Fruit fly (Drosophila melanogaster) whole organism, prepupa: ENCODE results near the gene inaF-B.
A peak's percentile ranks its signal among the peaks of the same experiment; 100 is the strongest.

ENCODE experiments used
- Blimp-1 ChIP-seq: fragments of 200-800 bp; sonication (Bioruptor generic); optimal IDR thresholded peaks from 3 replicates; lab custom pipeline; 2017; ENCODE audit warnings: missing biosample characterization, missing genetic modification characterization, mild to moderate bottlenecking, moderate library complexity, missing genetic modification reagents
- CG10669 ChIP-seq: fragments of 200-800 bp; sonication (Bioruptor generic); optimal IDR thresholded peaks from 3 replicates; lab custom pipeline; 2018; ENCODE audit warnings: missing biosample characterization, mild to moderate bottlenecking, missing genetic modification characterization, moderate library complexity
- CG11294 ChIP-seq: fragments of 200-800 bp; sonication (Bioruptor generic); IDR thresholded peaks from 2 replicates; pipeline ENCODE4 v1.3.6; 2022; ENCODE audit warnings: missing biosample characterization, missing genetic modification characterization
- CG11762 ChIP-seq: fragments of 200-800 bp; sonication (Bioruptor generic); optimal IDR thresholded peaks from 3 replicates; lab custom pipeline; 2016; ENCODE audit warnings: missing biosample characterization, missing genetic modification characterization; ENCODE audit not compliant: insufficient read depth
- CG11902 ChIP-seq: fragments of 200-800 bp; sonication (Bioruptor generic); optimal IDR thresholded peaks from 3 replicates; lab custom pipeline; 2016; ENCODE audit warnings: missing biosample characterization, missing genetic modification characterization
- CG15336 ChIP-seq: fragments of 200-800 bp; sonication (Bioruptor generic); IDR thresholded peaks from 2 replicates; pipeline ENCODE4 v1.3.6; 2022; ENCODE audit warnings: missing biosample characterization, missing genetic modification characterization
- CG1621 ChIP-seq: fragments of 200-800 bp; sonication (Bioruptor generic); optimal IDR thresholded peaks from 3 replicates; lab custom pipeline; 2018; ENCODE audit warnings: missing biosample characterization, mild to moderate bottlenecking, missing genetic modification characterization
- CG16779 ChIP-seq: fragments of 200-800 bp; sonication (Bioruptor generic); optimal IDR thresholded peaks from 3 replicates; lab custom pipeline; 2017; ENCODE audit warnings: missing biosample characterization, mild to moderate bottlenecking, missing genetic modification characterization
- CG3032 ChIP-seq: fragments of 200-800 bp; optimal IDR thresholded peaks from 2 replicates; lab custom pipeline; 2019; ENCODE audit warnings: missing biosample characterization, mild to moderate bottlenecking, missing genetic modification characterization, moderate library complexity
- CG31627 ChIP-seq: fragments of 200-800 bp; sonication (Bioruptor generic); optimal IDR thresholded peaks from 3 replicates; lab custom pipeline; 2016; ENCODE audit warnings: missing biosample characterization, missing genetic modification characterization
- CG32006 ChIP-seq: fragments of 200-800 bp; sonication (Bioruptor generic); optimal IDR thresholded peaks from 3 replicates; lab custom pipeline; 2017; ENCODE audit warnings: missing biosample characterization, mild to moderate bottlenecking, missing genetic modification characterization
- CG34406 ChIP-seq: fragments of 200-800 bp; sonication (Bioruptor generic); optimal IDR thresholded peaks from 3 replicates; lab custom pipeline; 2016; ENCODE audit warnings: missing biosample characterization, missing genetic modification characterization
- CG3919 ChIP-seq: fragments of 200-800 bp; sonication (Bioruptor generic); optimal IDR thresholded peaks from 3 replicates; lab custom pipeline; 2016; ENCODE audit warnings: missing biosample characterization, missing genetic modification characterization
- CG4318 ChIP-seq: fragments of 200-800 bp; sonication (Bioruptor generic); optimal IDR thresholded peaks from 3 replicates; lab custom pipeline; 2017; ENCODE audit warnings: missing biosample characterization, mild to moderate bottlenecking, missing genetic modification characterization
- CG6163 ChIP-seq: fragments of 200-800 bp; sonication (Bioruptor generic); IDR thresholded peaks from 3 replicates; pipeline ENCODE4 v1.3.6; 2022; ENCODE audit warnings: missing biosample characterization, missing genetic modification characterization
- CG6276 ChIP-seq: fragments of 200-800 bp; sonication (Bioruptor generic); optimal IDR thresholded peaks from 2 replicates; lab custom pipeline; 2017; ENCODE audit warnings: missing biosample characterization, mild to moderate bottlenecking, missing genetic modification characterization
- CG6792 ChIP-seq: fragments of 200-800 bp; sonication (Bioruptor generic); optimal IDR thresholded peaks from 3 replicates; lab custom pipeline; 2016; ENCODE audit warnings: missing biosample characterization, missing genetic modification characterization
- CG6808 ChIP-seq: fragments of 200-800 bp; sonication (Bioruptor generic); optimal IDR thresholded peaks from 3 replicates; lab custom pipeline; 2017; ENCODE audit warnings: missing biosample characterization, missing genetic modification characterization, mild to moderate bottlenecking, moderate library complexity, missing genetic modification reagents
- CG6854 ChIP-seq: fragments of 200-800 bp; sonication (Bioruptor generic); optimal IDR thresholded peaks from 2 replicates; lab custom pipeline; 2017; ENCODE audit warnings: missing biosample characterization, mild to moderate bottlenecking, missing genetic modification characterization
- CG7368 ChIP-seq: fragments of 200-800 bp; sonication (Bioruptor generic); optimal IDR thresholded peaks from 3 replicates; lab custom pipeline; 2016; ENCODE audit warnings: missing biosample characterization, missing genetic modification characterization
- CG8119 ChIP-seq: fragments of 200-800 bp; sonication (Bioruptor generic); IDR thresholded peaks from 3 replicates; pipeline ENCODE4 v1.3.6; 2022; ENCODE audit warnings: missing biosample characterization, missing genetic modification characterization
- CG8319 ChIP-seq: fragments of 200-800 bp; sonication (Bioruptor generic); optimal IDR thresholded peaks from 3 replicates; lab custom pipeline; 2016; ENCODE audit warnings: missing biosample characterization, missing genetic modification characterization
- CG8632 ChIP-seq: fragments of 200-800 bp; sonication (Bioruptor generic); optimal IDR thresholded peaks from 3 replicates; lab custom pipeline; 2016; ENCODE audit warnings: missing biosample characterization, missing genetic modification characterization
- CG9139 ChIP-seq: fragments of 200-800 bp; sonication (Bioruptor generic); optimal IDR thresholded peaks from 3 replicates; lab custom pipeline; 2017; ENCODE audit warnings: missing biosample characterization, mild to moderate bottlenecking, missing genetic modification characterization
- Eip75B ChIP-seq: fragments of 200-800 bp; sonication (Bioruptor generic); optimal IDR thresholded peaks from 3 replicates; lab custom pipeline; 2016; ENCODE audit warnings: missing biosample characterization, missing genetic modification characterization
- Eip93F ChIP-seq: fragments of 200-800 bp; sonication (Bioruptor generic); optimal IDR thresholded peaks from 2 replicates; lab custom pipeline; 2016; ENCODE audit warnings: missing biosample characterization, mild to moderate bottlenecking, missing genetic modification characterization
- Hr4 ChIP-seq: fragments of 200-800 bp; sonication (Bioruptor generic); optimal IDR thresholded peaks from 3 replicates; lab custom pipeline; 2016; ENCODE audit warnings: missing biosample characterization, missing genetic modification characterization
- Lpt ChIP-seq: fragments of 200-800 bp; sonication (Bioruptor generic); optimal IDR thresholded peaks from 3 replicates; lab custom pipeline; 2016; ENCODE audit warnings: missing biosample characterization, missing genetic modification characterization
- Met ChIP-seq: fragments of 200-800 bp; sonication (Bioruptor generic); optimal IDR thresholded peaks from 3 replicates; lab custom pipeline; 2016; ENCODE audit warnings: missing biosample characterization, missing genetic modification characterization
- Smox ChIP-seq: fragments of 200-800 bp; sonication (Bioruptor generic); optimal IDR thresholded peaks from 3 replicates; lab custom pipeline; 2016; ENCODE audit warnings: missing biosample characterization, missing genetic modification characterization
- Sox102F ChIP-seq: fragments of 200-800 bp; sonication (Bioruptor generic); optimal IDR thresholded peaks from 2 replicates; lab custom pipeline; 2016; ENCODE audit warnings: missing biosample characterization, mild to moderate bottlenecking, missing genetic modification characterization
- Sox15 ChIP-seq: fragments of 200-800 bp; sonication (Bioruptor generic); optimal IDR thresholded peaks from 3 replicates; lab custom pipeline; 2016; ENCODE audit warnings: missing biosample characterization, missing genetic modification characterization
- achi ChIP-seq: fragments of 200-800 bp; sonication (Bioruptor generic); optimal IDR thresholded peaks from 3 replicates; lab custom pipeline; 2016; ENCODE audit warnings: missing biosample characterization, missing genetic modification characterization
- acj6 ChIP-seq: fragments of 200-800 bp; sonication (Bioruptor generic); optimal IDR thresholded peaks from 3 replicates; lab custom pipeline; 2016; ENCODE audit warnings: missing biosample characterization, missing genetic modification characterization
- dac ChIP-seq: fragments of 200-800 bp; sonication (Bioruptor generic); optimal IDR thresholded peaks from 2 replicates; lab custom pipeline; 2017; ENCODE audit warnings: missing biosample characterization, mild to moderate bottlenecking, missing genetic modification characterization
- eg ChIP-seq: fragments of 200-800 bp; sonication (Bioruptor generic); IDR thresholded peaks from 3 replicates; pipeline ENCODE4 v1.3.6; 2022; ENCODE audit warnings: missing biosample characterization, missing genetic modification characterization
- esn ChIP-seq: fragments of 200-800 bp; sonication (Bioruptor generic); optimal IDR thresholded peaks from 2 replicates; lab custom pipeline; 2016; ENCODE audit warnings: missing biosample characterization, mild to moderate bottlenecking, missing genetic modification characterization, moderate library complexity
- fd59A ChIP-seq: fragments of 200-800 bp; sonication (Bioruptor generic); optimal IDR thresholded peaks from 2 replicates; lab custom pipeline; 2017; ENCODE audit warnings: missing biosample characterization, mild to moderate bottlenecking, missing genetic modification characterization, missing genetic modification reagents
- fd85E ChIP-seq: fragments of 200-800 bp; sonication (Bioruptor generic); optimal IDR thresholded peaks from 3 replicates; lab custom pipeline; 2016; ENCODE audit warnings: missing biosample characterization, missing genetic modification characterization
- fkh ChIP-seq: fragments of 200-800 bp; sonication (Bioruptor generic); optimal IDR thresholded peaks from 3 replicates; lab custom pipeline; 2017; ENCODE audit warnings: missing biosample characterization, mild to moderate bottlenecking, missing genetic modification characterization, moderate library complexity
- lz ChIP-seq: fragments of 200-800 bp; sonication (Bioruptor generic); optimal IDR thresholded peaks from 3 replicates; lab custom pipeline; 2016; ENCODE audit warnings: missing biosample characterization, missing genetic modification characterization
- pdm3 ChIP-seq: fragments of 200-800 bp; sonication (Bioruptor generic); optimal IDR thresholded peaks from 3 replicates; lab custom pipeline; 2016; ENCODE audit warnings: missing biosample characterization, missing genetic modification characterization
- salr ChIP-seq, 2 experiments: fragments of 200-800 bp; sonication (Bioruptor generic); optimal IDR thresholded peaks; 3 replicates each; lab custom pipeline; 2016 to 2018; ENCODE audit warnings: missing biosample characterization in 2 of 2, missing genetic modification characterization in 2 of 2, mild to moderate bottlenecking in 1 of 2
- ss ChIP-seq, 2 experiments: fragments of 200-800 bp; sonication (Bioruptor generic); optimal IDR thresholded peaks; 2 replicates in 1 of 2; 3 replicates in 1 of 2; lab custom pipeline; 2017 to 2018; ENCODE audit warnings: mild to moderate bottlenecking in 2 of 2, missing biosample characterization in 2 of 2, missing genetic modification characterization in 2 of 2, moderate library complexity in 1 of 2
- svp ChIP-seq: fragments of 200-800 bp; sonication (Bioruptor generic); peaks from one replicate; lab custom pipeline; 2016; ENCODE audit warnings: missing biosample characterization, missing genetic modification characterization
- topi ChIP-seq: fragments of 200-800 bp; sonication (Bioruptor generic); optimal IDR thresholded peaks from 3 replicates; lab custom pipeline; 2016; ENCODE audit warnings: missing biosample characterization, missing genetic modification characterization
- vri ChIP-seq: fragments of 200-800 bp; sonication (Bioruptor generic); optimal IDR thresholded peaks from 3 replicates; lab custom pipeline; 2016; ENCODE audit warnings: missing biosample characterization, mild to moderate bottlenecking, missing genetic modification characterization

Gene inaF-B

DNA sequence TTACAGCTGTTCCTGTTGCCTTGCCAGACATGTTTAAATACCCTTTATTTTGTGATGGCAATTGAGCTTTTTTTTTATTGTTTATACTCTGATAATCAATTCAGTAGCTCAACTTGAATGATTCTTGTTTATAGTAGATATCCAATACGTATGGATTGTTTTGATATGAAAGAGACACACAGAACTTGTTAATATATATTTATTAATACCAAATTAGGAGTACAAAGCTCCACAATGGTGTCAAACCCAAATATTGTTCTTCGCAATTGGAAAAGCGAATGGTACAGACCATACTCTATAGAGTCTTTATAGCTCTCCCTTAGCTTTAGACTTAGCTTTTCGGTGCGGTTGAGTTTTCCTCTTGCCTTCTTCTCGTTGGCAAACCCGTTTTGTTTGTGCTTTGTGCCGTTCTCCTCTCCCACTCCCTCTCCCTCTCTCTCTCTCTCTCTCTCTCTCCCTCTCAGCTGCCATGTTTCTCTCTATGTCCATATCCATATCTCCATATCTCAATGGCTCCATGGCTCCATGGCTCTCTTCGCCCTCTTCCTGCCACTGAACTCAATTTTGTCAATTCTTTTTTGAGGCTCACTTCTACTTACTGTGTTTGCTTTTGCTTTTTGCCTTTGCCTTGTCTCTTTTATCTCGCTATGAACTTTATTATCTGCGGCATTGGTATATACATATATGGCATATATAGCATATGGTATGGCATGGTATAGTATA is 46.5 kb downstream of the inaF-B start (continued):
- TF ChIP-seq svp: peak; percentile 80
- TF ChIP-seq fkh: peak; percentile 94
- peak; percentile 55 for TF ChIP-seq CG11902
- TF ChIP-seq Blimp-1 (GFP tag; lab: Kevin White, UChicago): peak; percentile 29
- TF ChIP-seq topi (GFP tag; lab: Kevin White, UChicago): peak; percentile 83
- peak; percentile 87 for TF ChIP-seq fd59A
- peak; percentile 86 for TF ChIP-seq esn
- peak; percentile 67 for TF ChIP-seq CG31627 (GFP tag; lab: Kevin White, UChicago)
- peak; percentile 77 for TF ChIP-seq lz (GFP tag; lab: Kevin White, UChicago)
- TF ChIP-seq vri (GFP tag; lab: Kevin White, UChicago): peak; percentile 68
- peak; percentile 55 for TF ChIP-seq CG16779 (tag; lab: Kevin White, UChicago)
- TF ChIP-seq eg: no peak
- TF ChIP-seq pdm3 (GFP tag; lab: Kevin White, UChicago): peak; percentile 78
- TF ChIP-seq achi (GFP tag; lab: Kevin White, UChicago): peak; percentile 83
- peak; percentile 76 for TF ChIP-seq CG8119 (GFP tag; lab: Robert Waterston, UW)
- no peak for TF ChIP-seq dac (GFP tag; lab: Kevin White, UChicago)
- TF ChIP-seq Lpt: peak; percentile 67
- TF ChIP-seq CG6808 (GFP tag; lab: Kevin White, UChicago): peak; percentile 87
- TF ChIP-seq CG34406 (GFP tag; lab: Kevin White, UChicago): peak; percentile 81
- peak; percentile 79 for TF ChIP-seq CG6792
- TF ChIP-seq, all 60 proteins: peak for 53

DNA sequence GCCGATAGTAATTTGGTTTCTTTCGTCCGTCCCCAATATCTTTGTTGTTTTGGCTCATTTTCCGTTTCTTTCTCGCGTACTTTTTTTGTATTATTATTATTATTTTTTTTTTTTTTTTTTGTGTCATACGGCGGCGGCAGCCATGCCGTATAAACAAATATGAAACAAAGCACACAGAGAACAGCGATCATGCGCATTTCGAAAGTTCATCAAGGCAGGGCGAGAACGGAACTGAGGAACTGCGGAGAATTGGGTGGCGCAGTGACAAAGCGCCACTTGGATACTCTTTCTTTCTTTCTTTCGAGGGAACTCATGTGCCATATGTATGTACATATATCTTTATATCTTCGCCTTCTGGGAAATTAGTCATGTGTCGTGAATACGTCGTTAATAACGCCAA is 48.1 kb downstream of the inaF-B start:
- TF ChIP-seq CG11294 (GFP tag; lab: Robert Waterston, UW) (no peak), achi (GFP tag; lab: Kevin White, UChicago) (peak; percentile 34), Lpt (no peak), CG11902 (no peak), Eip75B (GFP tag; lab: Kevin White, UChicago) (peak; percentile 32), fd85E (no peak), CG3032 (tag; lab: Kevin White, UChicago) (peak; percentile 24), CG4318 (GFP tag; lab: Kevin White, UChicago) (no peak), CG6163 (peak; percentile 80), CG9139 (GFP tag; lab: Kevin White, UChicago) (peak; percentile 28), CG34406 (GFP tag; lab: Kevin White, UChicago) (peak; percentile 46), Eip93F (GFP tag; lab: Kevin White, UChicago) (peak; percentile 84), acj6 (GFP tag; lab: Kevin White, UChicago) (peak; percentile 31), lz (GFP tag; lab: Kevin White, UChicago) (no peak), Hr4 (GFP tag; lab: Kevin White, UChicago) (no peak), CG8632 (GFP tag; lab: Kevin White, UChicago) (peak; percentile 35), CG32006 (GFP tag; lab: Kevin White, UChicago) (peak; percentile 30), fd59A (peak; percentile 12), CG6276 (GFP tag; lab: Kevin White, UChicago) (no peak), ss (GFP tag; optimal IDR thresholded peaks at IDR 0.05; lab: Kevin White, UChicago) (peak; percentile 21 to 62), Sox102F (GFP tag; lab: Kevin White, UChicago) (peak; percentile 62), Met (GFP tag; lab: Kevin White, UChicago) (no peak), CG6854 (GFP tag; lab: Kevin White, UChicago) (peak; percentile 11), eg (peak; percentile 56; the same call in 1 of the 3 replicates), vri (GFP tag; lab: Kevin White, UChicago) (peak; percentile 60), salr (GFP tag; optimal IDR thresholded peaks at IDR 0.05; lab: Kevin White, UChicago) (peak in 1 of 2 experiments; percentile 18), CG10669 (GFP tag; lab: Kevin White, UChicago) (peak; percentile 40), CG1621 (tag; lab: Kevin White, UChicago) (peak; percentile 34), CG3919 (peak; percentile 15), esn (peak; percentile 34), CG15336 (GFP tag; lab: Robert Waterston, UW) (0 out of 2 replicates have a peak, but pooled peaks have one; percentile 31), CG11762 (GFP tag; lab: Kevin White, UChicago) (peak; percentile 1), CG7368 (GFP tag; lab: Kevin White, UChicago) (no peak), Blimp-1 (GFP tag; lab: Kevin White, UChicago) (peak; percentile 27), Sox15 (no peak), CG8319 (GFP tag; lab: Kevin White, UChicago) (no peak), Smox (GFP tag; lab: Kevin White, UChicago) (peak; percentile 30)
